Fruit fly (Drosophila melanogaster) whole organism, embryonic: ENCODE data around the gene SpdS.

Source experiments
- Awh ChIP-seq: fragments of 200-800 bp; sonication (Bioruptor generic); IDR thresholded peaks from 2 replicates; pipeline ENCODE4, ENCODE4 v1.3.6; 2022; ENCODE audit warnings: missing biosample characterization, missing genetic modification characterization
- CG12659 ChIP-seq: fragments of 200-800 bp; sonication (Bioruptor generic); optimal IDR thresholded peaks from 3 replicates; lab custom pipeline; 2017; ENCODE audit warnings: mild to moderate bottlenecking, missing biosample characterization, missing genetic modification reagents, missing genetic modification characterization
- CG12769 ChIP-seq: fragments of 200-800 bp; sonication (Bioruptor generic); optimal IDR thresholded peaks from 2 replicates; lab custom pipeline; 2019; ENCODE audit warnings: missing biosample characterization, mild to moderate bottlenecking, missing genetic modification characterization, moderate library complexity
- CG13624 ChIP-seq: fragments of 200-800 bp; sonication (Bioruptor generic); optimal IDR thresholded peaks from 2 replicates; lab custom pipeline; 2016; ENCODE audit warnings: missing biosample characterization, missing genetic modification characterization
- CG14965 ChIP-seq: fragments of 200-800 bp; sonication (Bioruptor generic); optimal IDR thresholded peaks from 2 replicates; lab custom pipeline; 2016; ENCODE audit warnings: missing biosample characterization, missing genetic modification characterization, borderline replicate concordance
- CG15479 ChIP-seq: fragments of 200-800 bp; sonication (Bioruptor generic); optimal IDR thresholded peaks from 3 replicates; lab custom pipeline; 2019; ENCODE audit warnings: missing biosample characterization, mild to moderate bottlenecking, missing genetic modification characterization, moderate library complexity
- CG15696 ChIP-seq: fragments of 200-800 bp; sonication (Bioruptor generic); optimal IDR thresholded peaks from 2 replicates; lab custom pipeline; 2019; ENCODE audit warnings: missing biosample characterization, mild to moderate bottlenecking, missing genetic modification characterization, moderate library complexity
- CG1603 ChIP-seq: fragments of 200-800 bp; sonication (Bioruptor generic); optimal IDR thresholded peaks from 2 replicates; lab custom pipeline; 2019; ENCODE audit warnings: missing biosample characterization, mild to moderate bottlenecking, missing genetic modification characterization, moderate library complexity
- CG2199 ChIP-seq: fragments of 200-800 bp; sonication (Bioruptor generic); IDR thresholded peaks from 3 replicates; pipeline ENCODE4 v1.3.6; 2022; ENCODE audit warnings: missing biosample characterization, missing genetic modification characterization
- CG2202 ChIP-seq: fragments of 200-800 bp; sonication (Bioruptor generic); optimal IDR thresholded peaks from 2 replicates; lab custom pipeline; 2018; ENCODE audit warnings: missing biosample characterization, mild to moderate bottlenecking, missing genetic modification characterization
- CG30020 ChIP-seq: fragments of 200-800 bp; optimal IDR thresholded peaks from 2 replicates; lab custom pipeline; 2019; ENCODE audit warnings: missing biosample characterization, mild to moderate bottlenecking, missing genetic modification characterization, moderate library complexity
- CG4730 ChIP-seq: fragments of 200-800 bp; sonication (Bioruptor generic); IDR thresholded peaks from 2 replicates; pipeline ENCODE4 v1.3.6; 2022; ENCODE audit warnings: missing biosample characterization, missing genetic modification characterization
- Dip2 ChIP-seq: fragments of 200-800 bp; sonication (Bioruptor generic); IDR thresholded peaks from 2 replicates; pipeline ENCODE4 v1.3.6; 2022; ENCODE audit warnings: missing biosample characterization, missing genetic modification characterization
- Eip74EF ChIP-seq, 2 experiments: fragments of 200-800 bp in 1 of 2; fragments of >200 bp in 1 of 2; sonication (Bioruptor generic) in 1 of 2; optimal IDR thresholded peaks; 2 replicates each; lab custom pipeline; 2017 to 2019; ENCODE audit warnings: missing biosample characterization in 2 of 2, missing genetic modification characterization in 2 of 2, mild to moderate bottlenecking in 1 of 2, moderate library complexity in 1 of 2
- HLH3B ChIP-seq: fragments of 200-800 bp; sonication (Bioruptor generic); IDR thresholded peaks from 2 replicates; pipeline ENCODE4 v1.3.6; 2022; ENCODE audit warnings: missing biosample characterization, missing genetic modification characterization
- HmgZ ChIP-seq: fragments of 200-800 bp; sonication (Bioruptor generic); optimal IDR thresholded peaks from 2 replicates; lab custom pipeline; 2018; ENCODE audit warnings: missing biosample characterization, mild to moderate bottlenecking, missing genetic modification characterization
- Kr ChIP-seq: fragments of 200-800 bp; sonication (Bioruptor generic); optimal IDR thresholded peaks from 2 replicates; lab custom pipeline; 2017; ENCODE audit warnings: missing biosample characterization, mild to moderate bottlenecking, missing genetic modification characterization
- Med ChIP-seq: fragments of 200-800 bp; sonication (Bioruptor generic); peaks from one replicate; lab custom pipeline; 2016; ENCODE audit warnings: missing biosample characterization, missing genetic modification characterization, mild to moderate bottlenecking, inconsistent platforms, moderate library complexity
- Myb ChIP-seq: fragments of 200-800 bp; sonication (Bioruptor generic); optimal IDR thresholded peaks from 2 replicates; lab custom pipeline; 2016; ENCODE audit warnings: missing biosample characterization, missing genetic modification characterization
- NC2β ChIP-seq: fragments of 200-800 bp; sonication (Bioruptor generic); optimal IDR thresholded peaks from 2 replicates; lab custom pipeline; 2016; ENCODE audit warnings: missing biosample characterization, missing genetic modification characterization
- NFAT ChIP-seq: fragments of 200-800 bp; sonication (Bioruptor generic); IDR thresholded peaks from 2 replicates; pipeline ENCODE4 v1.3.6; 2022; ENCODE audit warnings: missing biosample characterization, missing genetic modification characterization
- NK7.1 ChIP-seq: fragments of 200-800 bp; sonication (Bioruptor generic); optimal IDR thresholded peaks from 3 replicates; lab custom pipeline; 2016; ENCODE audit warnings: missing biosample characterization, missing genetic modification characterization
- Neu2 ChIP-seq: fragments of 200-800 bp; sonication (Bioruptor generic); optimal IDR thresholded peaks from 3 replicates; lab custom pipeline; 2016; ENCODE audit warnings: missing biosample characterization, missing genetic modification characterization, borderline replicate concordance
- Pdp1 ChIP-seq, 2 experiments: fragments of 200-800 bp; sonication (Bioruptor generic); optimal IDR thresholded peaks; 3 replicates each; lab custom pipeline; 2016; ENCODE audit warnings: missing biosample characterization in 2 of 2, missing genetic modification characterization in 2 of 2, mild to moderate bottlenecking in 1 of 2, moderate library complexity in 1 of 2
- Stat92E ChIP-seq, 3 experiments: fragments of >200 bp in 2 of 3; fragments of 200-800 bp in 1 of 3; sonication (Bioruptor generic) in 1 of 3; optimal IDR thresholded peaks; 2 replicates each; lab custom pipeline; 2017 to 2019; ENCODE audit warnings: missing biosample characterization in 3 of 3, missing genetic modification characterization in 3 of 3, mild to moderate bottlenecking in 1 of 3, moderate library complexity in 1 of 3
- abd-A ChIP-seq: fragments of 200-800 bp; sonication (Bioruptor generic); optimal IDR thresholded peaks from 3 replicates; lab custom pipeline; 2019; ENCODE audit warnings: missing biosample characterization, mild to moderate bottlenecking, missing genetic modification characterization, moderate library complexity
- amos ChIP-seq: fragments of 200-800 bp; sonication (Bioruptor generic); IDR thresholded peaks from 2 replicates; pipeline ENCODE4 v1.3.6; 2022; ENCODE audit warnings: missing biosample characterization, missing genetic modification characterization; ENCODE audit not compliant: partially characterized antibody
- chinmo ChIP-seq: fragments of 200-800 bp; sonication (Bioruptor generic); IDR thresholded peaks from 4 replicates; pipeline ENCODE4 v1.3.6; 2022; ENCODE audit warnings: missing biosample characterization, missing genetic modification characterization; ENCODE audit not compliant: partially characterized antibody
- chm ChIP-seq: fragments of 200-800 bp; sonication (Bioruptor generic); IDR thresholded peaks from 2 replicates; pipeline ENCODE4 v1.3.6; 2022; ENCODE audit warnings: missing biosample characterization, missing genetic modification characterization
- chn ChIP-seq: fragments of 200-800 bp; sonication (Bioruptor generic); optimal IDR thresholded peaks from 2 replicates; lab custom pipeline; 2016; ENCODE audit warnings: missing biosample characterization, missing genetic modification characterization
- crol ChIP-seq: fragments of 200-800 bp; sonication (Bioruptor generic); IDR thresholded peaks from 2 replicates; pipeline ENCODE4 v1.3.6; 2022; ENCODE audit warnings: missing biosample characterization, missing genetic modification characterization
- dati ChIP-seq: fragments of 200-800 bp; sonication (Bioruptor generic); IDR thresholded peaks from 2 replicates; pipeline ENCODE4 v1.3.6; 2022; ENCODE audit warnings: missing biosample characterization, missing genetic modification characterization
- dmrt11E ChIP-seq: fragments of 200-800 bp; sonication (Bioruptor generic); optimal IDR thresholded peaks from 3 replicates; lab custom pipeline; 2018; ENCODE audit warnings: missing biosample characterization, mild to moderate bottlenecking, missing genetic modification characterization, moderate library complexity
- eyg ChIP-seq: fragments of 200-800 bp; sonication (Bioruptor generic); optimal IDR thresholded peaks from 3 replicates; lab custom pipeline; 2016; ENCODE audit warnings: missing biosample characterization, missing genetic modification characterization
- gem ChIP-seq: fragments of 200-800 bp; sonication (Bioruptor generic); optimal IDR thresholded peaks from 2 replicates; lab custom pipeline; 2019; ENCODE audit warnings: missing biosample characterization, mild to moderate bottlenecking, missing genetic modification characterization, moderate library complexity
- grn ChIP-seq: fragments of 200-800 bp; sonication (Bioruptor generic); optimal IDR thresholded peaks from 3 replicates; lab custom pipeline; 2017; ENCODE audit warnings: missing biosample characterization, missing genetic modification characterization
- kah ChIP-seq: fragments of 200-800 bp; sonication (Bioruptor generic); optimal IDR thresholded peaks from 2 replicates; lab custom pipeline; 2018; ENCODE audit warnings: missing biosample characterization, mild to moderate bottlenecking, missing genetic modification characterization
- lab ChIP-seq: fragments of 200-800 bp; sonication (Bioruptor generic); optimal IDR thresholded peaks from 3 replicates; lab custom pipeline; 2017; ENCODE audit warnings: missing biosample characterization, missing genetic modification characterization, mild to moderate bottlenecking, moderate library complexity, missing genetic modification reagents
- nerfin-2 ChIP-seq: fragments of 200-800 bp; sonication (Bioruptor generic); IDR thresholded peaks from 2 replicates; pipeline ENCODE4 v1.3.6; 2022; ENCODE audit warnings: missing biosample characterization, missing genetic modification characterization; ENCODE audit not compliant: partially characterized antibody
- otp ChIP-seq: fragments of 200-800 bp; sonication (Bioruptor generic); IDR thresholded peaks from 3 replicates; pipeline ENCODE4, ENCODE4 v1.3.6; 2022; ENCODE audit warnings: missing biosample characterization, missing genetic modification characterization
- pita ChIP-seq: fragments of 200-800 bp; sonication (Bioruptor generic); optimal IDR thresholded peaks from 2 replicates; lab custom pipeline; 2017; ENCODE audit warnings: missing biosample characterization, mild to moderate bottlenecking, missing genetic modification characterization
- ranshi ChIP-seq: fragments of 200-800 bp; sonication (Bioruptor generic); IDR thresholded peaks from 2 replicates; pipeline ENCODE4 v1.3.6; 2022; ENCODE audit warnings: missing biosample characterization, missing genetic modification characterization
- sd ChIP-seq: fragments of 200-800 bp; sonication (Bioruptor generic); optimal IDR thresholded peaks from 3 replicates; lab custom pipeline; 2018; ENCODE audit warnings: missing biosample characterization, mild to moderate bottlenecking, missing genetic modification characterization, moderate library complexity
- sens ChIP-seq: fragments of 200-800 bp; sonication (Bioruptor generic); peaks from one replicate; lab custom pipeline; 2016; ENCODE audit warnings: missing biosample characterization, missing genetic modification characterization
- yki ChIP-seq: fragments of >200 bp; optimal IDR thresholded peaks from 3 replicates; lab custom pipeline; 2018

SpdS gene

DNA sequence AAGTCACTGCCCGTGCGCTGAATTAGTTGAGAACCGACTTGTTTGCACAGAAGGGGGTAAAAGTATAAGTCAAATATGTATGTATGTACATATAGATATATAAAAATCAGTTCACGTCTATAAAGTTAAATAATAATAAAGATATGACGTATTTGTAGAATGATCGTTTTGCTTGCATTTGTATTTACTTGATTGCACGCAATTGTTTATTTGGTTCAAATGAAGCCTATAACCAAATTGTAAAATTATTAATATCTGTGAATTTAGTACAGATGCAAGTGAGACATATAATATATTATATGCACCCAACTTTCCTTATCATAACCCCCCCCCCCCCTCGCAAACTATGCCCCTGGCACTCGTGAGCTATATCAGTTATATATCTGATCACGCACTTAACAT lies 30.9 kb upstream of the SpdS start (continued):
- TF ChIP-seq eyg (no peak), Neu2 (no peak), lab (GFP tag; lab: Kevin White, UChicago) (peak; percentile 81), CG12659 (GFP tag; lab: Kevin White, UChicago) (peak; percentile 42), grn (GFP tag; lab: Kevin White, UChicago) (peak; percentile 85)

DNA sequence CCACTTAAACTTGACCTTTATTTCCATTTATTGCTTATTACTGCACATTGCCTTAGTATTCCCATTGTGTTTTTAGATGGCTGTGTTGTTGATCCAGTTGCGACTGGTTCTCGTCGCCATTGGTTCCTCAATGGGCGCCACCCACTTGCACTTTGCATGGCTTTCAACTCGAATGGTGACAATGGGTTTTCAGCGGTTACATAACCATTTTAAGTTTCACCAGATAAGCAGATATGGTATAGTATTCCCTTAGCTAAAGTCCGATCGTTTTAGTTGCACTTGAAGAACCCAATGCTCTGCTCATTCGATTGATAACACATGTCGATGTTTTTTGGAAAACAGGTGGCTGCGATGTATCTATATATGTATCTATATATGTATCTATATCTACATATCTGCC lies 29.5 kb upstream of the SpdS start:
- peak; percentile 29 for TF ChIP-seq Med (GFP tag; lab: Kevin White, UChicago)
- no peak for TF ChIP-seq nerfin-2
- TF ChIP-seq chinmo (GFP tag; lab: Robert Waterston, UW) = 0 out of 4 replicates have a peak, but pooled peaks have one; percentile 62
- no peak for TF ChIP-seq NFAT
- no peak for TF ChIP-seq Dip2 (GFP tag; lab: Robert Waterston, UW)
- peak in 1 of 2 experiments; percentile 90 for TF ChIP-seq Pdp1 (GFP tag; optimal IDR thresholded peaks at IDR 0.05; lab: Kevin White, UChicago)
- 0 out of 2 replicates have a peak, but pooled peaks have one; percentile 17 for TF ChIP-seq chm
- TF ChIP-seq gem (tag; lab: Kevin White, UChicago) = peak; percentile 18
- peak; percentile 77 for TF ChIP-seq kah (GFP tag; lab: Kevin White, UChicago)

DNA sequence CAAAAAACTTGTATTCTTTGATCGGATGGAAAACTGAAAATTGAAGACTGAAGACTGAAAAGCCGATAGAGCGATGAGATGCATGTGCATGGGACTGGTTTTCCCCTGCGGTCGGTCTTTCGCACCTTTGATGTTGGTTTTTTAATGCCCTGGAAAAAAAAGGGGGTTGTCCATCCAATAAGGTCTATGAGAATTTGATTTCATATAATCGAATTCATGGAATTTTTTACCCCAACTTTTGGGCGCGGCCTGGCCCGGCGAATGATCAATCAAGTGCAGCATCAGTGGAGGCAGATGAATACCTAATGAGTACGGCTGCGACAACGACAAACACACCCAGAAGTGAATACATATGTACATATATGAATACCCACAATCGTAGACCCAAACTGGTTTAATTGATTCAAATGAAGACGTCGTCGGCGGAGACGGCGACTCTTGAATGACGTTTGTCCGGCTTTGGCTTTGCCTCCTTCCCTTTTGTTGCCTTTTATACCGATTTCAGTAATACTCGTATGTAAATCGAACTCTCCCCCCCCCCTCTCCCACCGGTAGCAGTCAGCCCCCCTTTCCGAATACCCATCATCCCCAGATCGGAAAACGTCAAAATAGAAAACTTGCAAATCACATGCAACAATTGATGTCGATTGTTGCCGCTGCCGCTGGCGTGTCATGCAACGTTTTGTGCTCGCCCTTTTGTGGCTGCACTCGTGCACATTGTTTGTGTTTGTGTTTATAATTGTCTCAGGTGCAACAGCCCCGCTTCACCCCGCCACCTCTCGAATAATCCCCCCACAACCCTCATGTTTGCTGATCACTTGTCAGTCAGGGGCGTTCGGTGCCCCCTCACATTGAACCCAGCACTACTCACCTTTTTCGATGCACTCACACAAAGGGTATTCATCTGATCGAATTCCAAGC lies 28.2 kb upstream of the SpdS start:
- TF ChIP-seq CG30020 (tag; lab: Kevin White, UChicago) = no peak
- peak; percentile 86 for TF ChIP-seq crol (GFP tag; lab: Robert Waterston, UW)
- peak in 1 of 2 experiments; percentile 7 for TF ChIP-seq Eip74EF (GFP tag; optimal IDR thresholded peaks at IDR 0.05; lab: Kevin White, UChicago)
- peak; percentile 7 for TF ChIP-seq dmrt11E
- no peak for TF ChIP-seq CG13624 (GFP tag; lab: Kevin White, UChicago)
- no peak for TF ChIP-seq HLH3B
- no peak for TF ChIP-seq NC2β (GFP tag; lab: Kevin White, UChicago)
- peak; percentile 81 for TF ChIP-seq abd-A
- no peak for TF ChIP-seq CG14965 (GFP tag; lab: Kevin White, UChicago)
- peak; percentile 67 for TF ChIP-seq Awh (GFP tag; lab: Robert Waterston, UW)
- no peak for TF ChIP-seq ranshi (GFP tag; lab: Robert Waterston, UW)
- 0 out of 3 replicates have a peak, but pooled peaks have one; percentile 38 for TF ChIP-seq CG2199 (GFP tag; lab: Robert Waterston, UW)
- TF ChIP-seq NK7.1 (GFP tag; lab: Kevin White, UChicago) = no peak
- TF ChIP-seq otp (GFP tag; lab: Robert Waterston, UW) = peak; percentile 40; the same call in 1 of the 3 replicates
- TF ChIP-seq HmgZ (tag; lab: Kevin White, UChicago) = no peak
- peak; percentile 33 for TF ChIP-seq CG1603 (tag; lab: Kevin White, UChicago)
- peak; percentile 15 for TF ChIP-seq CG2202 (tag; lab: Kevin White, UChicago)
- no peak for TF ChIP-seq yki (lab: Kevin White, UChicago)
- no peak for TF ChIP-seq Kr (GFP tag; lab: Kevin White, UChicago)
- no peak for TF ChIP-seq Myb (GFP tag; lab: Kevin White, UChicago)
- peak; percentile 64 for TF ChIP-seq sens (GFP tag; lab: Kevin White, UChicago)
- TF ChIP-seq pita (GFP tag; lab: Kevin White, UChicago) = no peak
- TF ChIP-seq chn (GFP tag; lab: Kevin White, UChicago) = no peak
- TF ChIP-seq CG4730 (GFP tag; lab: Robert Waterston, UW) = peak; percentile 25; the same call in 1 of the 2 replicates
- TF ChIP-seq CG15479 (GFP tag; lab: Kevin White, UChicago) = no peak
- TF ChIP-seq Stat92E (GFP tag; optimal IDR thresholded peaks at IDR 0.05; lab: Kevin White, UChicago) = peak in 1 of 3 experiments; percentile 82
- peak; percentile 9 for TF ChIP-seq CG12769 (tag; lab: Kevin White, UChicago)
- TF ChIP-seq CG15696 (tag; lab: Kevin White, UChicago) = no peak
- TF ChIP-seq amos (GFP tag; lab: Robert Waterston, UW) = no peak
- no peak for TF ChIP-seq dati (GFP tag; lab: Robert Waterston, UW)
- peak; percentile 93 for TF ChIP-seq sd (tag; lab: Kevin White, UChicago)
